Worm (Caenorhabditis elegans): ENCODE data around the gene EGAP4.1.

EGAP4.1 gene

DNA sequence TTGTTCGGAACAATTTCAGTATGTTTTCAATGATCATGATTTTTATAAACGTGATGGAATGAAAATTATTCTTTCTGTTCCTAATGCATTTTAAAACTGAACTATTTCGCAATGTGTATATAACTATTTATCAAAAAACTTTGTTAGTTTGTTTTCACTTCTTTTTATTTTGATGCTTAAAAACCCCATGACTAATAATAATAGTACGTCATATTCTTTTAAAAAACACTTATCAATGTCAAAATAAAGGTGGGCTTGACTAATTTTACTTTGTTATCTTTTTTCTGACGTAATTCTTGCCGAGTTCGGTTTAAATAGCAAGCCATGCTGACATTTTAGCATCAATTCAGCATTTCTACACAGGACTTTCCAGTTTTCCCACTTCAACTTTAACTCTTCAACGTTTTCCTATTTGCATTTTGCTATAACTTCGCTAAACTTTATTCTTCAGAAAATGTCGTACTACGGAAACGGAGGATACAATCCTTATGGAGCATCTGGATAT is 16.0 kb downstream of the EGAP4.1 start, which contains the start of gene F53A9.1:
TSS of gene F53A9.1 (plus strand) at position 455 of the 505 bp plus-strand sequence.
- TF ChIP-seq K09A11.1 (tag; optimal IDR thresholded peaks at IDR 0.05; ENCODE audit: insufficient read depth) (no peak), ceh-31 (tag; optimal IDR thresholded peaks at IDR 0.05) (no peak), eyg-1 (tag; optimal IDR thresholded peaks at IDR 0.05) (no peak), ceh-6 (GFP tag; optimal IDR thresholded peaks at IDR 0.05) (no peak), hlh-15 (tag; optimal IDR thresholded peaks at IDR 0.05) (no peak), ahr-1 (tag; optimal IDR thresholded peaks at IDR 0.05) (no peak), elt-2 (tag; optimal IDR thresholded peaks at IDR 0.05) (no peak), K02D7.2 (tag; optimal IDR thresholded peaks at IDR 0.05) (no peak), ttx-3 (tag; optimal IDR thresholded peaks at IDR 0.05) (no peak), syd-9 (tag; optimal IDR thresholded peaks at IDR 0.05) (no peak), mec-3 (tag; optimal IDR thresholded peaks at IDR 0.05; ENCODE audit: borderline replicate concordance) (no peak), ref-2 (tag; optimal IDR thresholded peaks at IDR 0.05) (no peak), ceh-2 (tag; optimal IDR thresholded peaks at IDR 0.05) (no peak), ceh-9 (tag; optimal IDR thresholded peaks at IDR 0.05) (no peak), dve-1 (tag; optimal IDR thresholded peaks at IDR 0.05) (no peak), unc-86 (tag; optimal IDR thresholded peaks at IDR 0.05) (no peak)

DNA sequence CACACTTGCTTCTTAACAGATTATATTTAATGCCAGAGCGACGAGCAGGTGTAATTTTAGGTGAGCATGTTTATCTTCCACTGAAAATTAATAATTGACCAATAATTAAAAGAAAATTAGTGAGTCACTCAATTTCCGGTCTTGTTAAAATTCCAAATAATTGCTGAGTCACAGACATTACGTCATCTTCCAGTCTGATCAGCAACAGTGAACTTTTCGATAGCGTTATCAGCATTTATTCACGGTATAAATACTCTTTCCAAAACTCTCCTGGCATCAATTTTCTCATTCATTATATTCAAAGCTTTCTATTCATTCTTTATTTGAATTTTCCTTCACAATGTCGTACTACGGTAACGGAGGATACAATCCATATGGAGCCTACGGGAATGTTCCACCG is 17.8 kb downstream of the EGAP4.1 start, which contains the start of gene kreg-1:
TSS of gene kreg-1 (plus strand) at position 341 of the 400 bp plus-strand sequence.
- no peak for TF ChIP-seq madf-2 (tag; optimal IDR thresholded peaks at IDR 0.05)
- no peak for TF ChIP-seq nhr-232 (tag; optimal IDR thresholded peaks at IDR 0.05)
- TF ChIP-seq hlh-8 (tag; optimal IDR thresholded peaks at IDR 0.05) = no peak
- no peak for TF ChIP-seq unc-3 (GFP tag; conservative IDR thresholded peaks at IDR 0.05)
- TF ChIP-seq unc-3 (tag; optimal IDR thresholded peaks at IDR 0.05) = no peak
- TF ChIP-seq ceh-24 (tag; optimal IDR thresholded peaks at IDR 0.05) = no peak
- no peak for TF ChIP-seq sox-2 (GFP tag; IDR thresholded peaks at IDR 0.05)
- no peak for TF ChIP-seq pha-4 (tag; optimal IDR thresholded peaks at IDR 0.05)
- no peak for TF ChIP-seq che-1 (tag; optimal IDR thresholded peaks at IDR 0.05)
- TF ChIP-seq unc-42 (tag; optimal IDR thresholded peaks at IDR 0.05) = no peak
- no peak for TF ChIP-seq ceh-6 (GFP tag; optimal IDR thresholded peaks at IDR 0.05)

DNA sequence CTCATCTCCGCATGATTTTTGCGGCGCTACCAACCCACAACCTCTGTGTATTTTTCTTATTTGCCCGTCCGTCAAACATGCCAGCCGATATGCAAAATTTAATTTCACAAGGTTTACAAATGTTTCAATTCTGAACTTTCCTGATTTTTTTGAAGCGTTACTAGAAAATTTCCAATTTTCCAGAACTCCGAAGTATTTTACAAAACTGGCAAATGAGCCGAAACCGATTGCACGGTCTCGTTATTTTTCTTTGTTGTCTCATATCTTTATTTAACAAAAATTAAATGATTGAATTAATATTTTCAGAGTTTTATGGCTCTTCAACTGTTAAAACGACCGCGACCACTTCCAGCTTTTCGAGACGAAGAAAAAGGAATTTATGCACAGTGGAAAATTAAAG is 19.2 kb downstream of the EGAP4.1 start, which contains the start of gene F53A9.3:
TSS of gene F53A9.3 (plus strand) at position 301 of the 400 bp plus-strand sequence.
- TF ChIP-seq eyg-1 (tag; optimal IDR thresholded peaks at IDR 0.05) = no peak
- no peak for TF ChIP-seq elt-2 (tag; optimal IDR thresholded peaks at IDR 0.05)
- TF ChIP-seq syd-9 (tag; optimal IDR thresholded peaks at IDR 0.05) = no peak
- TF ChIP-seq elt-4 (tag; optimal IDR thresholded peaks at IDR 0.05) = no peak
- no peak for TF ChIP-seq hlh-15 (tag; optimal IDR thresholded peaks at IDR 0.05)
- TF ChIP-seq C38D4.7 (GFP tag; optimal IDR thresholded peaks at IDR 0.05) = no peak
- no peak for TF ChIP-seq ztf-16 (tag; optimal IDR thresholded peaks at IDR 0.05)
- TF ChIP-seq unc-86 (tag; optimal IDR thresholded peaks at IDR 0.05) = no peak
- TF ChIP-seq sdc-2 (tag; optimal IDR thresholded peaks at IDR 0.05) = no peak
- TF ChIP-seq lin-11 (tag; optimal IDR thresholded peaks at IDR 0.05) = no peak
- TF ChIP-seq ceh-34 (tag; optimal IDR thresholded peaks at IDR 0.05) = no peak
- no peak for TF ChIP-seq sox-2 (GFP tag; IDR thresholded peaks at IDR 0.05)
- no peak for TF ChIP-seq pha-2 (tag; optimal IDR thresholded peaks at IDR 0.05)
- TF ChIP-seq Y22D7AL.16 (tag; optimal IDR thresholded peaks at IDR 0.05) = no peak
- TF ChIP-seq hlh-6 (tag; optimal IDR thresholded peaks at IDR 0.05) = no peak

DNA sequence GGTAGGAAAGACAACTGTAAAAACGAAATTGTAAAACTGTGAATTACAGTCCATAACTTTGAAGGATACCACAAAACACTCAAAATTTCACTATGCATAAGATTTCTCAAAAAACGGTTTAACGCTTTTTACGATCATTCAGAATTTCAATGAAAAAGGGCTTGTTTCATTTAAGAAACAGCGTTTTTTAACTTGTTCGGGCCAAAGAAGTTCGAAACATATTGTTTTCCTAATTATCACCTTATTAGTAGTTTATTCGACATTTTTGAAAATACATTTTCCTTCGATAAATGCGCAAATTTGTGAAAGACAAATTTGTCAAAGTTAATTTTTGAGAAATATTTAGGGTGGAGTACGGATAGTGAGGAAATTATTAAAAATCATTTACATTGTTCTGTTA is 22.4 kb downstream of the EGAP4.1 start:
- TF ChIP-seq K09A11.1 (tag; optimal IDR thresholded peaks at IDR 0.05; ENCODE audit: insufficient read depth) = no peak
- no peak for TF ChIP-seq sox-4 (tag; optimal IDR thresholded peaks at IDR 0.05)
- no peak for TF ChIP-seq dve-1 (tag; optimal IDR thresholded peaks at IDR 0.05)
- no peak for TF ChIP-seq ceh-31 (tag; optimal IDR thresholded peaks at IDR 0.05)
- TF ChIP-seq ceh-22 (tag; optimal IDR thresholded peaks at IDR 0.05) = no peak
- no peak for TF ChIP-seq F13H6.1 (tag; optimal IDR thresholded peaks at IDR 0.05)
- TF ChIP-seq nhr-232 (tag; optimal IDR thresholded peaks at IDR 0.05) = no peak
- TF ChIP-seq rnt-1 (tag; optimal IDR thresholded peaks at IDR 0.05) = no peak
- no peak for TF ChIP-seq pqm-1 (tag; optimal IDR thresholded peaks at IDR 0.05)
- no peak for TF ChIP-seq gmeb-2 (tag; optimal IDR thresholded peaks at IDR 0.05)
- no peak for TF ChIP-seq eyg-1 (tag; optimal IDR thresholded peaks at IDR 0.05)
- no peak for TF ChIP-seq hlh-6 (tag; optimal IDR thresholded peaks at IDR 0.05)
- no peak for TF ChIP-seq npax-4 (tag; optimal IDR thresholded peaks at IDR 0.05)
- no peak for TF ChIP-seq fkh-10 (GFP tag; optimal IDR thresholded peaks at IDR 0.05)
- TF ChIP-seq C38D4.7 (GFP tag; optimal IDR thresholded peaks at IDR 0.05) = no peak
- TF ChIP-seq nhr-11 (tag; optimal IDR thresholded peaks at IDR 0.05) = no peak
- TF ChIP-seq ceh-34 (tag; optimal IDR thresholded peaks at IDR 0.05) = no peak
- no peak for TF ChIP-seq ceh-9 (tag; optimal IDR thresholded peaks at IDR 0.05)
- no peak for TF ChIP-seq elt-2 (tag; optimal IDR thresholded peaks at IDR 0.05)
- no peak for TF ChIP-seq ttx-3 (tag; optimal IDR thresholded peaks at IDR 0.05)

Measured in whole organism, late embryonic.